Worm (Caenorhabditis elegans) whole organism, L4 larva: ENCODE results near the gene srx-93.

Experiments used
- F26F4.8 ChIP-seq: fragments of 200-800 bp; sonication (Bioruptor generic); conservative IDR thresholded peaks from 2 replicates; pipeline ENCODE4 v1.3.6; 2022; ENCODE audit warnings: missing genetic modification characterization, missing compliant biosample characterization
- F49E8.2 ChIP-seq: sonication (generic microtip); optimal IDR thresholded peaks from 2 replicates; lab custom pipeline; 2016; ENCODE audit warnings: missing compliant biosample characterization, mild to moderate bottlenecking, missing genetic modification characterization, borderline replicate concordance
- T20F7.1 ChIP-seq: fragments of 200-800 bp; sonication (Bioruptor generic); optimal IDR thresholded peaks from 2 replicates; lab custom pipeline; 2018; ENCODE audit warnings: mild to moderate bottlenecking, missing genetic modification characterization, missing compliant biosample characterization
- aha-1 ChIP-seq: fragments of 150-350 bp; peaks from one replicate; lab custom pipeline; 2014; ENCODE audit warnings: missing biosample characterization, missing genetic modification characterization
- aly-2 ChIP-seq: sonication (generic microtip); optimal IDR thresholded peaks from 2 replicates; lab custom pipeline; 2018; ENCODE audit warnings: missing biosample characterization, missing genetic modification characterization
- ama-1 ChIP-seq: fragments of 150-350 bp; optimal IDR thresholded peaks from 2 replicates; lab custom pipeline; 2014; ENCODE audit warnings: inconsistent platforms, mixed read lengths
- attf-4 ChIP-seq: sonication (generic microtip); optimal IDR thresholded peaks from 3 replicates; lab custom pipeline; 2017; ENCODE audit warnings: missing biosample characterization, missing genetic modification characterization
- ceh-20 ChIP-seq: fragments of 200-800 bp; sonication (Bioruptor generic); IDR thresholded peaks from 2 replicates; pipeline ENCODE4 v1.3.6; 2022; ENCODE audit warnings: missing genetic modification reagents, missing genetic modification characterization, missing compliant biosample characterization
- ceh-44 ChIP-seq: fragments of 200-800 bp; sonication (Bioruptor generic); IDR thresholded peaks from 2 replicates; pipeline ENCODE4 v1.3.6; 2022; ENCODE audit warnings: missing genetic modification reagents, missing genetic modification characterization, missing compliant biosample characterization
- ceh-62 ChIP-seq: sonication (generic microtip); optimal IDR thresholded peaks from 2 replicates; lab custom pipeline; 2017; ENCODE audit warnings: missing biosample characterization, missing genetic modification characterization
- daf-12 ChIP-seq: fragments of 150-350 bp; optimal IDR thresholded peaks from 2 replicates; lab custom pipeline; 2014; ENCODE audit warnings: missing biosample characterization, missing genetic modification reagents, missing genetic modification characterization
- daf-16 ChIP-seq, 3 experiments: sonication (generic microtip); optimal IDR thresholded peaks; 2 replicates each; lab custom pipeline; 2016 to 2017; ENCODE audit warnings: missing genetic modification characterization in 3 of 3, missing genetic modification reagents in 3 of 3, mild to moderate bottlenecking in 2 of 3, missing compliant biosample characterization in 2 of 3, missing biosample characterization in 1 of 3, moderate library complexity in 1 of 3
- daf-8 ChIP-seq: fragments of 200-800 bp; sonication (Bioruptor generic); IDR thresholded peaks from 2 replicates; pipeline ENCODE4 v1.3.6; 2022; ENCODE audit warnings: missing genetic modification characterization, missing compliant biosample characterization
- dmd-6 ChIP-seq: fragments of 200-800 bp; sonication (Bioruptor generic); IDR thresholded peaks from 2 replicates; pipeline ENCODE4 v1.3.6; 2022; ENCODE audit warnings: missing genetic modification reagents, missing genetic modification characterization, missing compliant biosample characterization
- dve-1 ChIP-seq: sonication (generic microtip); optimal IDR thresholded peaks from 2 replicates; lab custom pipeline; 2017; ENCODE audit warnings: antibody characterized with exemption, mild to moderate bottlenecking, missing genetic modification characterization, missing compliant biosample characterization; ENCODE audit not compliant: insufficient read depth
- fkh-10 ChIP-seq: fragments of 150-350 bp; optimal IDR thresholded peaks from 2 replicates; lab custom pipeline; 2014; ENCODE audit warnings: missing biosample characterization, missing genetic modification reagents, missing genetic modification characterization
- hif-1 ChIP-seq, 2 experiments: sonication (generic microtip); optimal IDR thresholded peaks; 2 replicates each; lab custom pipeline; 2016 to 2017; ENCODE audit warnings: missing compliant biosample characterization in 2 of 2, missing genetic modification characterization in 2 of 2, missing genetic modification reagents in 2 of 2, missing genotype in 2 of 2, mild to moderate bottlenecking in 1 of 2
- hlh-11 ChIP-seq: fragments of 200-800 bp; sonication (Bioruptor generic); optimal IDR thresholded peaks from 2 replicates; lab custom pipeline; 2018; ENCODE audit warnings: mild to moderate bottlenecking, missing genetic modification characterization, missing compliant biosample characterization
- hlh-30 ChIP-seq: sonication (generic microtip); optimal IDR thresholded peaks from 2 replicates; lab custom pipeline; 2017; ENCODE audit warnings: antibody characterized with exemption, mild to moderate bottlenecking, missing genetic modification characterization, missing compliant biosample characterization; ENCODE audit not compliant: insufficient read depth
- hmg-1.1 ChIP-seq: fragments of 200-800 bp; sonication (Bioruptor generic); IDR thresholded peaks from 2 replicates; pipeline ENCODE4 v1.3.6; 2022; ENCODE audit warnings: missing genetic modification reagents, missing genetic modification characterization, missing compliant biosample characterization
- lin-29 ChIP-seq: fragments of 200-800 bp; sonication (Bioruptor generic); IDR thresholded peaks from 2 replicates; pipeline ENCODE4 v1.3.6; 2022; ENCODE audit warnings: missing genetic modification reagents, missing genetic modification characterization, missing compliant biosample characterization
- lsy-2 ChIP-seq, 2 experiments: fragments of 150-350 bp in 1 of 2; sonication (generic microtip) in 1 of 2; optimal IDR thresholded peaks; 2 replicates each; lab custom pipeline; 2014 to 2017; ENCODE audit warnings: missing biosample characterization in 2 of 2, missing genetic modification characterization in 2 of 2
- mdl-1 ChIP-seq, 2 experiments: fragments of 150-350 bp in 1 of 2; sonication (generic microtip) in 1 of 2; optimal IDR thresholded peaks; 2 replicates each; lab custom pipeline; 2014 to 2017; ENCODE audit warnings: missing biosample characterization in 2 of 2, missing genetic modification characterization in 2 of 2
- mxl-3 ChIP-seq: fragments of 200-800 bp; sonication (Bioruptor generic); optimal IDR thresholded peaks from 2 replicates; lab custom pipeline; 2018; ENCODE audit warnings: mild to moderate bottlenecking, missing genetic modification characterization, missing compliant biosample characterization
- nhr-10 ChIP-seq: fragments of 150-350 bp; optimal IDR thresholded peaks from 2 replicates; lab custom pipeline; 2014; ENCODE audit warnings: missing biosample characterization, missing genetic modification characterization
- nhr-11 ChIP-seq: fragments of 150-350 bp; optimal IDR thresholded peaks from 2 replicates; lab custom pipeline; 2014; ENCODE audit warnings: missing biosample characterization, missing genetic modification characterization
- nhr-237 ChIP-seq: sonication (generic microtip); optimal IDR thresholded peaks from 2 replicates; lab custom pipeline; 2017; ENCODE audit warnings: missing biosample characterization, missing genetic modification characterization
- nhr-28 ChIP-seq: fragments of 150-350 bp; optimal IDR thresholded peaks from 2 replicates; lab custom pipeline; 2014; ENCODE audit warnings: missing biosample characterization, missing genetic modification characterization
- nhr-48 ChIP-seq: sonication (generic microtip); optimal IDR thresholded peaks from 2 replicates; lab custom pipeline; 2016; ENCODE audit warnings: mild to moderate bottlenecking, missing genetic modification characterization, missing compliant biosample characterization
- php-3 ChIP-seq: fragments of 200-800 bp; sonication (Bioruptor generic); IDR thresholded peaks from 2 replicates; pipeline ENCODE4 v1.3.6; 2022; ENCODE audit warnings: missing genetic modification reagents, missing genetic modification characterization, missing compliant biosample characterization
- pqm-1 ChIP-seq: sonication (generic microtip); optimal IDR thresholded peaks from 2 replicates; lab custom pipeline; 2017; ENCODE audit warnings: missing biosample characterization, missing genetic modification characterization
- sdz-12 ChIP-seq: fragments of 200-800 bp; sonication (Bioruptor generic); optimal IDR thresholded peaks from 2 replicates; lab custom pipeline; 2018; ENCODE audit warnings: mild to moderate bottlenecking, missing genetic modification characterization, missing compliant biosample characterization
- set-16 ChIP-seq: fragments of 200-800 bp; sonication (Bioruptor generic); IDR thresholded peaks from 2 replicates; pipeline ENCODE4 v1.3.6; 2022; ENCODE audit warnings: missing genetic modification reagents, missing genetic modification characterization, missing compliant biosample characterization
- skn-1 ChIP-seq: fragments of 150-350 bp; optimal IDR thresholded peaks from 2 replicates; lab custom pipeline; 2014; ENCODE audit warnings: missing biosample characterization, missing genetic modification characterization
- snpc-1.2 ChIP-seq: fragments of 200-800 bp; sonication (Bioruptor generic); IDR thresholded peaks from 2 replicates; pipeline ENCODE4 v1.3.6; 2022; ENCODE audit warnings: missing genetic modification reagents, missing genetic modification characterization, missing compliant biosample characterization
- tag-97 ChIP-seq: fragments of 200-800 bp; sonication (Bioruptor generic); IDR thresholded peaks from 2 replicates; pipeline ENCODE4 v1.3.6; 2022; ENCODE audit warnings: missing genetic modification characterization, missing compliant biosample characterization
- tra-1 ChIP-seq: fragments of 200-800 bp; sonication (Bioruptor generic); IDR thresholded peaks from 2 replicates; pipeline ENCODE4 v1.3.6; 2022; ENCODE audit warnings: missing genetic modification reagents, missing genetic modification characterization, missing compliant biosample characterization
- unc-130 ChIP-seq: sonication (generic microtip); optimal IDR thresholded peaks from 2 replicates; lab custom pipeline; 2016; ENCODE audit warnings: missing genetic modification reagents, missing genetic modification characterization, missing compliant biosample characterization
- unc-62 ChIP-seq, 3 experiments: fragments of 150-350 bp in 1 of 3; sonication (generic microtip); optimal IDR thresholded peaks in 2 of 3; peaks in 1 of 3; 1 replicate in 1 of 3; 2 replicates in 2 of 3; lab custom pipeline; 2014 to 2017; ENCODE audit warnings: missing biosample characterization in 3 of 3, missing genetic modification characterization in 3 of 3, missing genetic modification reagents in 3 of 3, missing genotype in 1 of 3
- vab-7 ChIP-seq: fragments of 200-800 bp; sonication (Bioruptor generic); IDR thresholded peaks from 2 replicates; pipeline ENCODE4 v1.3.6; 2022; ENCODE audit warnings: missing genetic modification reagents, missing genetic modification characterization, missing compliant biosample characterization
- zfp-2 ChIP-seq: sonication (generic microtip); optimal IDR thresholded peaks from 2 replicates; lab custom pipeline; 2016; ENCODE audit warnings: mild to moderate bottlenecking, missing genetic modification characterization, missing compliant biosample characterization
- zfp-3 ChIP-seq: fragments of 200-800 bp; sonication (Bioruptor generic); conservative IDR thresholded peaks from 2 replicates; pipeline ENCODE4 v1.3.6; 2022; ENCODE audit warnings: missing genetic modification reagents, missing genetic modification characterization, missing compliant biosample characterization
- zip-11 ChIP-seq: fragments of 200-800 bp; sonication (Bioruptor generic); IDR thresholded peaks from 2 replicates; pipeline ENCODE4 v1.3.6; 2022; ENCODE audit warnings: missing genetic modification characterization, missing compliant biosample characterization

srx-93 gene

DNA sequence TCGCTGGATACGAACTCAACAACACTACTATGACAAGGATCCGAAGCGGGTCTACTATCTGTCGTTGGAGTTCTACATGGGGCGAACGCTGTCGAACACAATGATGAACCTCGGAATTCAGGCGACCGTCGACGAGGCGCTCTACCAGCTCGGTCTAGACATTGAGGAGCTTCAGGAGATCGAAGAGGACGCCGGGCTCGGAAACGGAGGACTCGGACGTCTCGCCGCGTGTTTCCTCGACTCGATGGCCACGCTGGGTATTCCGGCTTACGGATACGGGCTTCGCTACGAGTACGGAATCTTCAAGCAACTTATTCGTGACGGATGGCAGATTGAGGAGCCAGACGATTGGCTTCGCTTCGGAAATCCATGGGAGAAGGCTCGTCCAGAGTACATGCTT is 38.9 kb downstream of the srx-93 start:
- peak in 1 of 2 experiments; percentile 75 for TF ChIP-seq unc-62 (GFP tag; optimal IDR thresholded peaks at IDR 0.05 in 1 of 2; lab: Kevin White, UChicago)
- no peak for TF ChIP-seq unc-62 (tag; optimal IDR thresholded peaks at IDR 0.05; lab: Kevin White, UChicago)
- TF ChIP-seq set-16 (GFP tag; lab: Robert Waterston, UW): peak; percentile 80
- no peak for TF ChIP-seq lin-29 (GFP tag; lab: Robert Waterston, UW)

- TF ChIP-seq aha-1 (tag; lab: Kevin White, UChicago): peak; percentile 92
- TF ChIP-seq F49E8.2: no peak
- TF ChIP-seq mxl-3 (GFP tag; lab: Kevin White, UChicago): no peak
- TF ChIP-seq fkh-10 (GFP tag; lab: Kevin White, UChicago): no peak
- no peak for TF ChIP-seq lsy-2 (tag; optimal IDR thresholded peaks at IDR 0.05; lab: Kevin White, UChicago)
- no peak for TF ChIP-seq sdz-12 (GFP tag; lab: Kevin White, UChicago)
- TF ChIP-seq zfp-2 (tag; lab: Kevin White, UChicago): no peak
- TF ChIP-seq mdl-1 (tag; optimal IDR thresholded peaks at IDR 0.05; lab: Kevin White, UChicago): peak in 1 of 2 experiments; percentile 4
- TF ChIP-seq skn-1 (tag; lab: Kevin White, UChicago): no peak
- TF ChIP-seq dve-1: peak; percentile 35
- peak in 1 of 2 experiments; percentile 20 for TF ChIP-seq daf-16 (GFP tag; optimal IDR thresholded peaks at IDR 0.05; lab: Kevin White, UChicago)
- TF ChIP-seq daf-16 (tag; optimal IDR thresholded peaks at IDR 0.05; lab: Kevin White, UChicago): peak; percentile 88
- no peak for TF ChIP-seq aly-2
- TF ChIP-seq nhr-48 (tag; lab: Kevin White, UChicago): no peak
- peak; percentile 9 for TF ChIP-seq hlh-11 (tag; lab: Kevin White, UChicago)
- no peak for TF ChIP-seq zip-11 (GFP tag; lab: Robert Waterston, UW)
- no peak for TF ChIP-seq nhr-237
- TF ChIP-seq unc-130 (GFP tag; lab: Kevin White, UChicago): no peak
- peak; percentile 20 for TF ChIP-seq nhr-28
- no peak for TF ChIP-seq hmg-1.1 (GFP tag; lab: Robert Waterston, UW)
- peak; percentile 36 for TF ChIP-seq hlh-30 (tag; lab: Kevin White, UChicago)
- TF ChIP-seq ceh-62 (tag; lab: Kevin White, UChicago): no peak
Observed at ce11 chrV:3581034-3581433, 39.5 kb downstream of the srx-93 start.

ce11 chrV:3580385-3580784 is 40.1 kb downstream of the srx-93 start:
- TF ChIP-seq hlh-11 (tag; lab: Kevin White, UChicago) (peak; percentile 16), dmd-6 (GFP tag; lab: Robert Waterston, UW) (peak; percentile 30; the same call in 1 of the 2 replicates), nhr-28 (peak; percentile 51), pqm-1 (tag; lab: Kevin White, UChicago) (peak; percentile 50), daf-16 (GFP tag; optimal IDR thresholded peaks at IDR 0.05; lab: Kevin White, UChicago) (no peak), daf-16 (tag; optimal IDR thresholded peaks at IDR 0.05; lab: Kevin White, UChicago) (peak; percentile 97), unc-62 (GFP tag; optimal IDR thresholded peaks at IDR 0.05 in 1 of 2; lab: Kevin White, UChicago) (no peak), unc-62 (tag; optimal IDR thresholded peaks at IDR 0.05; lab: Kevin White, UChicago) (no peak), php-3 (GFP tag; lab: Robert Waterston, UW) (0 out of 2 replicates have a peak, but pooled peaks have one; percentile 45), nhr-48 (tag; lab: Kevin White, UChicago) (no peak), ceh-20 (no peak)
- TF ChIP-seq, all 104 proteins: peak for 6

- TF ChIP-seq daf-8 (no peak), nhr-10 (tag; lab: Kevin White, UChicago) (peak; percentile 69), T20F7.1 (GFP tag; lab: Kevin White, UChicago) (no peak), hlh-30 (tag; lab: Kevin White, UChicago) (peak; percentile 70), zfp-3 (GFP tag; lab: Robert Waterston, UW) (0 out of 2 replicates have a peak, but pooled peaks have one; percentile 9), ama-1 (lab: Kevin White, UChicago) (no peak), tra-1 (GFP tag; lab: Robert Waterston, UW) (peak; percentile 34; the same call in 1 of the 2 replicates), mdl-1 (tag; optimal IDR thresholded peaks at IDR 0.05; lab: Kevin White, UChicago) (peak; percentile 20 to 55), daf-12 (tag; lab: Kevin White, UChicago) (no peak), snpc-1.2 (GFP tag; lab: Robert Waterston, UW) (no peak), F26F4.8 (GFP tag; lab: Robert Waterston, UW) (no peak), nhr-28 (peak; percentile 81), hif-1 (tag; optimal IDR thresholded peaks at IDR 0.05; lab: Kevin White, UChicago) (peak in 1 of 2 experiments; percentile 78), tag-97 (GFP tag; lab: Robert Waterston, UW) (no peak), attf-4 (tag; lab: Kevin White, UChicago) (no peak), pqm-1 (tag; lab: Kevin White, UChicago) (peak; percentile 55), vab-7 (GFP tag; lab: Robert Waterston, UW) (no peak), php-3 (GFP tag; lab: Robert Waterston, UW) (no peak), nhr-11 (tag; lab: Kevin White, UChicago) (peak; percentile 80), mxl-3 (GFP tag; lab: Kevin White, UChicago) (peak; percentile 18), set-16 (GFP tag; lab: Robert Waterston, UW) (no peak), ceh-44 (no peak)
Observed at ce11 chrV:3579795-3580194, 40.7 kb downstream of the srx-93 start.
